ENCODE assay signal across 6 worm cellular contexts in genomic region chrIV:11572524-11572923, ce11.
A peak's percentile ranks its signal among the peaks of the same experiment; 100 is the strongest.
TF ChIP-seq lines count a peak whose summit lies in the region.

No protein-coding gene starts in this region.

TF ChIP-seq in whole organism, L1 larva, 84 proteins besides CTCF, POLR2A, EP300 and RAD21 (continues in another document):
- TF ChIP-seq lin-35 (GFP tag; optimal IDR thresholded peaks at IDR 0.05; lab: Kevin White, UChicago): no peak
- peak; percentile 8 for TF ChIP-seq unc-130 (tag; optimal IDR thresholded peaks at IDR 0.05; lab: Kevin White, UChicago)
- TF ChIP-seq nhr-84 (tag; optimal IDR thresholded peaks at IDR 0.05; lab: Kevin White, UChicago): no peak
- TF ChIP-seq nhr-237 (tag; optimal IDR thresholded peaks at IDR 0.05; lab: Kevin White, UChicago): no peak
- TF ChIP-seq sup-37 (GFP tag; optimal IDR thresholded peaks at IDR 0.05; lab: Kevin White, UChicago): no peak
- TF ChIP-seq rnt-1 (tag; optimal IDR thresholded peaks at IDR 0.05; lab: Kevin White, UChicago): peak; percentile 46
- TF ChIP-seq sptf-1 (tag; optimal IDR thresholded peaks at IDR 0.05; lab: Kevin White, UChicago): no peak
- no peak for TF ChIP-seq ceh-63 (GFP tag; optimal IDR thresholded peaks at IDR 0.05; lab: Kevin White, UChicago)
- TF ChIP-seq mef-2 (tag; optimal IDR thresholded peaks at IDR 0.05; lab: Kevin White, UChicago): no peak
- no peak for TF ChIP-seq C04F5.9 (tag; optimal IDR thresholded peaks at IDR 0.05; lab: Kevin White, UChicago)
- TF ChIP-seq skn-1 (tag; optimal IDR thresholded peaks at IDR 0.05; lab: Kevin White, UChicago): no peak
- no peak for TF ChIP-seq zag-1 (tag; optimal IDR thresholded peaks at IDR 0.05; lab: Kevin White, UChicago)
- TF ChIP-seq elt-2 (tag; optimal IDR thresholded peaks at IDR 0.05; lab: Kevin White, UChicago): no peak
- TF ChIP-seq ztf-4 (tag; optimal IDR thresholded peaks at IDR 0.05; lab: Kevin White, UChicago): no peak
- no peak for TF ChIP-seq ceh-88 (GFP tag; IDR thresholded peaks at IDR 0.05; lab: Robert Waterston, UW)
- no peak for TF ChIP-seq ama-1 (optimal IDR thresholded peaks at IDR 0.05; lab: Kevin White, UChicago)

TF ChIP-seq in whole organism, L2 larva, 48 proteins besides CTCF, POLR2A, EP300 and RAD21:
- TF ChIP-seq mab-5 (tag; optimal IDR thresholded peaks at IDR 0.05; lab: Kevin White, UChicago) (peak; percentile 61), lsy-2 (tag; optimal IDR thresholded peaks at IDR 0.05; lab: Kevin White, UChicago) (peak in 1 of 2 experiments; percentile 21), nhr-10 (tag; optimal IDR thresholded peaks at IDR 0.05; lab: Kevin White, UChicago) (no peak), F13H6.1 (tag; optimal IDR thresholded peaks at IDR 0.05; lab: Kevin White, UChicago) (peak; percentile 35)

TF ChIP-seq in whole organism, L3 larva, 47 proteins besides CTCF, POLR2A, EP300 and RAD21:
- TF ChIP-seq jun-1 (tag; optimal IDR thresholded peaks at IDR 0.05; lab: Kevin White, UChicago): no peak
- peak; percentile 12 for TF ChIP-seq lin-39 (tag; optimal IDR thresholded peaks at IDR 0.05; lab: Kevin White, UChicago)
- peak; percentile 27 for TF ChIP-seq nfya-1 (tag; optimal IDR thresholded peaks at IDR 0.05; lab: Kevin White, UChicago; ENCODE audit: insufficient read depth)

TF ChIP-seq in whole organism, L4 larva, 104 proteins besides CTCF, POLR2A, EP300 and RAD21:
- TF ChIP-seq mxl-3 (GFP tag; optimal IDR thresholded peaks at IDR 0.05; lab: Kevin White, UChicago) (peak; percentile 17), madf-5 (GFP tag; IDR thresholded peaks at IDR 0.05; lab: Robert Waterston, UW) (no peak)

TF ChIP-seq in whole organism, late embryonic, 69 proteins besides CTCF, POLR2A, EP300 and RAD21:
- no peak for TF ChIP-seq K09A11.1 (tag; optimal IDR thresholded peaks at IDR 0.05; lab: Kevin White, UChicago; ENCODE audit: insufficient read depth)
- peak; percentile 11 for TF ChIP-seq ceh-18 (tag; optimal IDR thresholded peaks at IDR 0.05; lab: Kevin White, UChicago)
- no peak for TF ChIP-seq unc-42 (tag; optimal IDR thresholded peaks at IDR 0.05; lab: Kevin White, UChicago)
- TF ChIP-seq ceh-14 (tag; optimal IDR thresholded peaks at IDR 0.05; lab: Kevin White, UChicago): no peak
- TF ChIP-seq lim-6 (tag; optimal IDR thresholded peaks at IDR 0.05; lab: Kevin White, UChicago): no peak
- TF ChIP-seq sox-2 (GFP tag; IDR thresholded peaks at IDR 0.05; lab: Robert Waterston, UW): no peak
- no peak for TF ChIP-seq zip-5 (tag; optimal IDR thresholded peaks at IDR 0.05; lab: Kevin White, UChicago)
- no peak for TF ChIP-seq ama-1 (optimal IDR thresholded peaks at IDR 0.05; lab: Kevin White, UChicago)

TF ChIP-seq in whole organism, mixed stage, embryonic, 35 proteins besides CTCF, POLR2A, EP300 and RAD21:
- TF ChIP-seq M03D4.4 (tag; optimal IDR thresholded peaks at IDR 0.05; lab: Kevin White, UChicago) (no peak), ceh-83 (GFP tag; optimal IDR thresholded peaks at IDR 0.05; lab: Kevin White, UChicago) (no peak), mls-2 (tag; optimal IDR thresholded peaks at IDR 0.05; lab: Kevin White, UChicago) (no peak), unc-120 (tag; optimal IDR thresholded peaks at IDR 0.05; lab: Kevin White, UChicago; ENCODE audit: poor library complexity, severe bottlenecking) (peak; percentile 76), unc-62 (GFP tag; optimal IDR thresholded peaks at IDR 0.05; lab: Kevin White, UChicago) (peak; percentile 74), bed-3 (GFP tag; optimal IDR thresholded peaks at IDR 0.05; lab: Kevin White, UChicago) (no peak), lsy-2 (tag; optimal IDR thresholded peaks at IDR 0.05; lab: Kevin White, UChicago) (no peak), zip-8 (tag; optimal IDR thresholded peaks at IDR 0.05; lab: Kevin White, UChicago) (no peak), ceh-39 (tag; optimal IDR thresholded peaks at IDR 0.05; lab: Kevin White, UChicago) (no peak), nhr-237 (tag; optimal IDR thresholded peaks at IDR 0.05; lab: Kevin White, UChicago) (no peak), drap-1 (GFP tag; optimal IDR thresholded peaks at IDR 0.05; lab: Kevin White, UChicago) (no peak), sptf-1 (tag; optimal IDR thresholded peaks at IDR 0.05; lab: Kevin White, UChicago) (no peak), hlh-1 (tag; optimal IDR thresholded peaks at IDR 0.05; lab: Kevin White, UChicago) (no peak), nhr-12 (tag; optimal IDR thresholded peaks at IDR 0.05; lab: Kevin White, UChicago) (no peak), elt-3 (tag; optimal IDR thresholded peaks at IDR 0.05; lab: Kevin White, UChicago) (no peak), mab-5 (tag; optimal IDR thresholded peaks at IDR 0.05; lab: Kevin White, UChicago) (peak; percentile 14)

Comparison
In these comparisons a context has a peak if more than half of its experiments do, and no peak if none do; other contexts are left out.
1. Of the 29 proteins assayed by ChIP-seq in both whole organism, L4 larva and whole organism, L1 larva: peak only in whole organism, L4 larva: none; only in whole organism, L1 larva: unc-130; in both: none; in neither: 27; mixed calls (peak in some experiments, not most) for 1.